Fruit fly (Drosophila melanogaster): ENCODE data around the gene CG31855.
A peak's percentile ranks its signal among the peaks of the same experiment; 100 is the strongest.

CG31855 gene

DNA sequence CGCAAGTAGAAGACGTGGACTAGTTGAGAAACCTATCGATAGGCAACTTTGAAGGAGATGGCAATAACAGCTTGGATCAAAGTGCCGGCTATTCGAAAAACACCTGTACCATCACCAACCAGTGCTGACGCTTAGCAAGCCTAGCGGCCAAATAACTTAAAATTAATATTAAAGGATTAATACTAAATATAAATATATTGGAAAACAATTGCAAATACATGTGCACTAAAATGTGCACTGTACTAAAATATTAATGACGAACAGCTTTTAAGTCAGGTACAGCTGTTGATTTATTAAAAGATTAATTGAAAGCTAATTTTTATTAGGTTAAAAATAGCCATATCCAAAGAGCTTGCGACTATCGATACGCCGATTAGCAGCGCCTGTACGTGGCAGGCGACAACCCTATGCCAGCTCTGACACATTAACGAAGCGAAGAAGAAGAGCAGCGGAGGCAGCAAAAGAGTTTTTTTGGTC lies 9.5 kb downstream of the CG31855 start, which contains the start of the genes CG9302 and beta'COP:
TSS of gene CG9302 (minus strand) at position 51 of the 477 bp plus-strand sequence.
TSS of gene beta'COP (plus strand) at position 415 of the 477 bp plus-strand sequence.
- no peak for TF ChIP-seq dsf (GFP tag; optimal IDR thresholded peaks at IDR 0.05; ENCODE audit: borderline replicate concordance)
- TF ChIP-seq psq (GFP tag; optimal IDR thresholded peaks at IDR 0.05): peak; percentile 61
- peak; percentile 97 for TF ChIP-seq Myc (optimal IDR thresholded peaks at IDR 0.05)
- peak; percentile 35 for TF ChIP-seq ey (GFP tag; optimal IDR thresholded peaks at IDR 0.05)
- TF ChIP-seq GATAd (GFP tag; optimal IDR thresholded peaks at IDR 0.05): peak; percentile 12
- TF ChIP-seq jim (GFP tag; optimal IDR thresholded peaks at IDR 0.05): no peak
- TF ChIP-seq woc (GFP tag; optimal IDR thresholded peaks at IDR 0.05): peak; percentile 83
- TF ChIP-seq CG9705 (GFP tag; optimal IDR thresholded peaks at IDR 0.05): peak; percentile 66
- peak; percentile 77 for TF ChIP-seq Sp1 (GFP tag; optimal IDR thresholded peaks at IDR 0.05)
- TF ChIP-seq lola (GFP tag; optimal IDR thresholded peaks at IDR 0.05): no peak
- no peak for TF ChIP-seq Vsx2 (GFP tag; optimal IDR thresholded peaks at IDR 0.05; ENCODE audit: partially characterized antibody)
- no peak for TF ChIP-seq Dif (GFP tag; optimal IDR thresholded peaks at IDR 0.05; ENCODE audit: partially characterized antibody)
- peak; percentile 63 for TF ChIP-seq OdsH (GFP tag; optimal IDR thresholded peaks at IDR 0.05)
- no peak for TF ChIP-seq Mio (GFP tag; optimal IDR thresholded peaks at IDR 0.05)
- peak; percentile 53 for TF ChIP-seq sv (GFP tag; optimal IDR thresholded peaks at IDR 0.05)
- TF ChIP-seq HLH106 (tag; optimal IDR thresholded peaks at IDR 0.05): peak; percentile 86
- no peak for TF ChIP-seq Jra (GFP tag; optimal IDR thresholded peaks at IDR 0.05)
- TF ChIP-seq Hnf4 (GFP tag; optimal IDR thresholded peaks at IDR 0.05): no peak
- no peak for TF ChIP-seq Rel (GFP tag; optimal IDR thresholded peaks at IDR 0.05)
- peak; percentile 25 for TF ChIP-seq Rel (tag; optimal IDR thresholded peaks at IDR 0.05)
- no peak for TF ChIP-seq Abd-B (GFP tag; optimal IDR thresholded peaks at IDR 0.05)
- TF ChIP-seq CG32264 (GFP tag; optimal IDR thresholded peaks at IDR 0.05): no peak
- TF ChIP-seq foxo (GFP tag; optimal IDR thresholded peaks at IDR 0.05): peak in 1 of 2 experiments; percentile 80

DNA sequence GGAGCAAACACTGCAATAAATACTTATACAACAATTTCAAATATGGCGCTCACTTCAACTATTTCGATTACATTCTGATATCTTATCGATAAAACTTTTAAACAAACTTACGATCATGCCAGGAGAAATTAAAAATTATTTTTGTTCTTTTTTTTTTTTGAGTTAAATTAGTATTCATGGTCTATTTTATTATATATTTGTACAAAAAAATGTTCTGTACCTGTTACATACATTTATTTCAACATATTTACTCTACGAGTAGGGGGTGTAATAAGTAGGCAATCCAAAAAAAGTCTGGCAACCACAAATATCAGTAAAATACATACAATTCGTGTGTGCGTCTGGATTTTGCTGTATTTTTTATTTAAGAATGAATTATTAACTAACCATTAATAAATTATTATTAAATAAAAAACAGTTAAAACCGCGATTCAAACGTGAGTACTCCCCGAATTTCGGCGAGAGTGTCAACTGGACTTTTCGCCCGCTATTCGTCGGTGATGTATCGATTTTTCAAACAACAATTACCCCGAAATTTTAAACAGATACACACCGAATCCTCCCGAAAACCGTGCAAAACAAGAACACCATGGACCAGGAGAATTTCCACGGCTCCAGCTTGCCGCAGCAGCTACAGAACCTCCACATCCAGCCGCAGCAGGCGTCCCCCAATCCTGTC lies 13.5 kb downstream of the CG31855 start, which contains the start of gene loqs:
TSS of gene loqs (plus strand) at position 302 of the 679 bp plus-strand sequence.
- TF ChIP-seq tai (GFP tag; optimal IDR thresholded peaks at IDR 0.05) (no peak), rgr (GFP tag; optimal IDR thresholded peaks at IDR 0.05) (no peak), woc (GFP tag; optimal IDR thresholded peaks at IDR 0.05) (peak; percentile 34), Rel (GFP tag; optimal IDR thresholded peaks at IDR 0.05) (no peak), Rel (tag; optimal IDR thresholded peaks at IDR 0.05) (peak; percentile 20), foxo (GFP tag; optimal IDR thresholded peaks at IDR 0.05) (peak in 1 of 2 experiments; percentile 28)

DNA sequence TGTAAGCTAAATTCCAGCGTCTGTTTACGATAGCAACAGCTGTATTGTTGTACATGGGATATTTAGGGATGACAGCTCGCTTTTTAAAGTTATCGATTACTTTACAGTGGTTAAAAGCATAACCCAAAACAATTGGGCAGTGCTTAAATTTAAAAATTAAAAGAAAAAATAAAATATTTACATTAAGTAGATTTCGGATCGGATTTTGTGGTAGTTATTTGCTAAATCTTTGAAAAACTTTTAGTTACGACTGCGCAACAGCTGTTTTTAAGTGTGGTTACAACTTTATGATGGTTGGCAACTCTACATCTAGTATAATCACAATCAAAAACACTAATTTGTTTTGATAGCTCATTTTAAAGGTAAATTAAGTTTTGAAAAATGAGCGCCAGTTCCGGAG lies 18.3 kb downstream of the CG31855 start, which contains the start of the genes Ing5 and CG7099:
TSS of gene Ing5 (minus strand) at position 58 of the 400 bp plus-strand sequence.
TSS of gene CG7099 (plus strand) at position 317 of the 400 bp plus-strand sequence.
- TF ChIP-seq woc (GFP tag; optimal IDR thresholded peaks at IDR 0.05): peak; percentile 91
- no peak for TF ChIP-seq Dfd (GFP tag; optimal IDR thresholded peaks at IDR 0.05)
- peak; percentile 78 for TF ChIP-seq jim (GFP tag; optimal IDR thresholded peaks at IDR 0.05)
- peak; percentile 98 for TF ChIP-seq rgr (GFP tag; optimal IDR thresholded peaks at IDR 0.05)
- peak; percentile 92 for TF ChIP-seq Hr83 (GFP tag; optimal IDR thresholded peaks at IDR 0.05; ENCODE audit: poor library complexity, severe bottlenecking)
- peak; percentile 70 to 98 for TF ChIP-seq foxo (GFP tag; optimal IDR thresholded peaks at IDR 0.05)
- peak; percentile 97 for TF ChIP-seq sv (GFP tag; optimal IDR thresholded peaks at IDR 0.05)
- TF ChIP-seq Sp1 (GFP tag; optimal IDR thresholded peaks at IDR 0.05): peak; percentile 92
- TF ChIP-seq Mio (GFP tag; optimal IDR thresholded peaks at IDR 0.05): peak; percentile 62
- peak; percentile 92 for TF ChIP-seq GATAd (GFP tag; optimal IDR thresholded peaks at IDR 0.05)
- no peak for TF ChIP-seq Abd-B (GFP tag; optimal IDR thresholded peaks at IDR 0.05)
- TF ChIP-seq OdsH (GFP tag; optimal IDR thresholded peaks at IDR 0.05): peak; percentile 95
- no peak for TF ChIP-seq pan (optimal IDR thresholded peaks at IDR 0.05)
- TF ChIP-seq br (GFP tag; optimal IDR thresholded peaks at IDR 0.05): peak; percentile 94
- no peak for TF ChIP-seq Vsx2 (GFP tag; optimal IDR thresholded peaks at IDR 0.05; ENCODE audit: partially characterized antibody)
- TF ChIP-seq psq (GFP tag; optimal IDR thresholded peaks at IDR 0.05): peak; percentile 93
- no peak for TF ChIP-seq N (GFP tag; optimal IDR thresholded peaks at IDR 0.05)
- TF ChIP-seq Hr78 (GFP tag; optimal IDR thresholded peaks at IDR 0.05): no peak
- TF ChIP-seq CG9705 (GFP tag; optimal IDR thresholded peaks at IDR 0.05): peak; percentile 93
- peak; percentile 94 for TF ChIP-seq fru (GFP tag; optimal IDR thresholded peaks at IDR 0.05)
- peak; percentile 93 for TF ChIP-seq ey (GFP tag; optimal IDR thresholded peaks at IDR 0.05)
- TF ChIP-seq h (GFP tag; optimal IDR thresholded peaks at IDR 0.05): peak; percentile 97
- TF ChIP-seq sage (GFP tag; optimal IDR thresholded peaks at IDR 0.05): peak; percentile 90
- peak; percentile 80 for TF ChIP-seq Rel (GFP tag; optimal IDR thresholded peaks at IDR 0.05)
- peak; percentile 74 for TF ChIP-seq Rel (tag; optimal IDR thresholded peaks at IDR 0.05)
- peak; percentile 90 for TF ChIP-seq Jra (GFP tag; optimal IDR thresholded peaks at IDR 0.05)
- TF ChIP-seq dmrt93B (GFP tag; optimal IDR thresholded peaks at IDR 0.05): peak; percentile 90
- TF ChIP-seq brk (GFP tag; optimal IDR thresholded peaks at IDR 0.05): no peak
- TF ChIP-seq HLH106 (tag; optimal IDR thresholded peaks at IDR 0.05): peak; percentile 97
- TF ChIP-seq Hnf4 (GFP tag; optimal IDR thresholded peaks at IDR 0.05): peak; percentile 96
- TF ChIP-seq tai (GFP tag; optimal IDR thresholded peaks at IDR 0.05): no peak
- peak; percentile 92 for TF ChIP-seq dsf (GFP tag; optimal IDR thresholded peaks at IDR 0.05; ENCODE audit: borderline replicate concordance)
- no peak for TF ChIP-seq lola (GFP tag; optimal IDR thresholded peaks at IDR 0.05)
- TF ChIP-seq CG32264 (GFP tag; optimal IDR thresholded peaks at IDR 0.05): peak; percentile 63
- no peak for TF ChIP-seq Dif (GFP tag; optimal IDR thresholded peaks at IDR 0.05; ENCODE audit: partially characterized antibody)
